Worm (Caenorhabditis elegans): ENCODE results near the gene T05B9.1.

- TF ChIP-seq elt-3 (tag; optimal IDR thresholded peaks at IDR 0.05) (no peak), pha-4 (tag; optimal IDR thresholded peaks at IDR 0.05) (no peak), lin-13 (tag; optimal IDR thresholded peaks at IDR 0.05) (no peak), lin-32 (GFP tag; optimal IDR thresholded peaks at IDR 0.05) (no peak), ceh-83 (GFP tag; optimal IDR thresholded peaks at IDR 0.05) (no peak), nhr-2 (tag; optimal IDR thresholded peaks at IDR 0.05) (no peak), nhr-12 (tag; optimal IDR thresholded peaks at IDR 0.05) (no peak)
These were observed 34.6 kb downstream of the T05B9.1 start, which contains the start of gene T06D8.2 for ce11 chrII:11226379-11226778.
